Worm (Caenorhabditis elegans): ENCODE results near the gene W01B6.5.

Gene W01B6.5

ce11 chrIV:10126544-10126943 is 50.5 kb downstream of the W01B6.5 start, which contains the start of gene ctf-18:
TSS of gene ctf-18 (minus strand) at chrIV:10126644.
- peak; percentile 43 for TF ChIP-seq aha-1 (tag)
- TF ChIP-seq dmd-8 (GFP tag; IDR thresholded peaks at IDR 0.05), result no peak
- TF ChIP-seq ama-1 (optimal IDR thresholded peaks at IDR 0.05), result peak; percentile 60
- TF ChIP-seq Y5F2A.4 (GFP tag; optimal IDR thresholded peaks at IDR 0.05), result no peak
